Worm (Caenorhabditis elegans) whole organism, L2 larva: ENCODE measurements around the gene F38B7.11.

Experiments used
- F13H6.1 ChIP-seq: sonication (generic microtip); optimal IDR thresholded peaks from 2 replicates; lab custom pipeline; 2016; ENCODE audit warnings: missing genetic modification characterization, missing compliant biosample characterization
- ZK546.5 ChIP-seq: sonication (generic microtip); optimal IDR thresholded peaks from 2 replicates; lab custom pipeline; 2017; ENCODE audit warnings: missing biosample characterization, missing genetic modification characterization
- aly-2 ChIP-seq: fragments of 150-350 bp; optimal IDR thresholded peaks from 2 replicates; lab custom pipeline; 2014; ENCODE audit warnings: missing biosample characterization, missing genetic modification characterization
- ama-1 ChIP-seq: fragments of 150-350 bp; optimal IDR thresholded peaks from 2 replicates; lab custom pipeline; 2018; ENCODE audit warnings: inconsistent platforms
- ceh-82 ChIP-seq: fragments of 150-350 bp; optimal IDR thresholded peaks from 2 replicates; lab custom pipeline; 2014; ENCODE audit warnings: missing biosample characterization, missing genetic modification characterization
- egl-27 ChIP-seq: sonication (generic microtip); optimal IDR thresholded peaks from 3 replicates; lab custom pipeline; 2017; ENCODE audit warnings: missing biosample characterization, missing genetic modification reagents, missing genetic modification characterization
- lin-39 ChIP-seq: fragments of 150-350 bp; optimal IDR thresholded peaks from 2 replicates; lab custom pipeline; 2014; ENCODE audit warnings: missing biosample characterization, missing genetic modification reagents, missing genetic modification characterization
- lsy-2 ChIP-seq, 2 experiments: fragments of 150-350 bp in 1 of 2; sonication (generic microtip) in 1 of 2; optimal IDR thresholded peaks; 2 replicates each; lab custom pipeline; 2014 to 2017; ENCODE audit warnings: missing biosample characterization in 2 of 2, missing genetic modification characterization in 2 of 2
- nhr-11 ChIP-seq: fragments of 150-350 bp; optimal IDR thresholded peaks from 2 replicates; lab custom pipeline; 2014; ENCODE audit warnings: missing biosample characterization, missing genetic modification characterization
- nhr-237 ChIP-seq: fragments of 150-350 bp; optimal IDR thresholded peaks from 2 replicates; lab custom pipeline; 2014; ENCODE audit warnings: missing biosample characterization, missing genetic modification characterization
- nhr-77 ChIP-seq: fragments of 150-350 bp; optimal IDR thresholded peaks from 2 replicates; lab custom pipeline; 2014; ENCODE audit warnings: missing biosample characterization, missing genetic modification characterization
- sma-3 ChIP-seq: sonication (generic microtip); optimal IDR thresholded peaks from 2 replicates; lab custom pipeline; 2016; ENCODE audit warnings: missing genetic modification reagents, missing genetic modification characterization, missing compliant biosample characterization
- snpc-4 ChIP-seq: fragments of 150-350 bp; optimal IDR thresholded peaks from 2 replicates; lab custom pipeline; 2014; ENCODE audit warnings: missing biosample characterization, missing genetic modification characterization
- ztf-4 ChIP-seq: fragments of 150-350 bp; optimal IDR thresholded peaks from 2 replicates; lab custom pipeline; 2014; ENCODE audit warnings: missing biosample characterization, missing genetic modification characterization

DNA sequence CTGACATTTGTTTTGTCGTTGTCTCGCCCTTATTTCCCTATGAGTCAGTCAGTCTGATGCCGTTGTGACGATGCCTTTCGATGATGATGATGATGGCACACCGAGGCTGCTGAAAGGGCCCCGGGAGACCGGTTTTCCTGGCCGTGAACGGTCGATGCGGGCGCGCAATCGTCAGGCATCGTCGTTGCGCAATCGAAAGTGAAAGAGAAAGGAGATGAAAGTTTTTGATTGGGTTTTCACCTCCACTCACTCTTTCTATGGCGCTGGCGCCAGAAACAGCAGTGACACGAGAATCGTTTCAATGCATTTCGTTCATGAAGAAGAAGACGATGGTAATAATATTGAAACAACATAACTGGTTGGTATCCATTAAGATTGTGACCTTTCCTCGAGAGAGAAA lies 13.9 kb upstream of the F38B7.11 start:
- TF ChIP-seq F13H6.1 (tag; lab: Kevin White, UChicago) (no peak), lsy-2 (tag; optimal IDR thresholded peaks at IDR 0.05; lab: Kevin White, UChicago) (no peak), nhr-237 (tag; lab: Kevin White, UChicago) (no peak), snpc-4 (no peak), ceh-82 (no peak), egl-27 (tag; lab: Kevin White, UChicago) (peak; percentile 62), lin-39 (tag; lab: Kevin White, UChicago) (no peak), ZK546.5 (no peak), nhr-77 (tag; lab: Kevin White, UChicago) (no peak), nhr-11 (tag; lab: Kevin White, UChicago) (no peak), aly-2 (tag; lab: Kevin White, UChicago) (no peak), ztf-4 (no peak), sma-3 (GFP tag; lab: Kevin White, UChicago) (peak; percentile 72), ama-1 (lab: Kevin White, UChicago) (no peak)
